Fruit fly (Drosophila melanogaster) ovary, adult (tissue): ENCODE data around the gene CG31205.

Experiments
- CG17801 ChIP-seq: fragments of 200-800 bp; optimal IDR thresholded peaks from 2 replicates; lab custom pipeline; 2019; ENCODE audit warnings: missing biosample characterization, mild to moderate bottlenecking, missing genetic modification characterization, moderate library complexity; ENCODE audit not compliant: partially characterized antibody

Gene CG31205

dm6 chr3R:20731331-20731730, at the start of gene CG31205:
TSS of gene CG31205 (plus strand) at chr3R:20731631.
- TF ChIP-seq CG17801 (GFP tag; lab: Kevin White, UChicago) = no peak

dm6 chr3R:20714360-20714759, 17.1 kb upstream of the CG31205 start, which contains the start of gene Oamb:
TSS of gene Oamb (minus strand) at chr3R:20714577.
- TF ChIP-seq CG17801 (GFP tag; lab: Kevin White, UChicago) = no peak

- no peak for TF ChIP-seq CG17801 (GFP tag; lab: Kevin White, UChicago)
These were observed 12.1 kb upstream of the CG31205 start for dm6 chr3R:20719286-20719685.

- no peak for TF ChIP-seq CG17801 (GFP tag; lab: Kevin White, UChicago)
These were observed 7.9 kb upstream of the CG31205 start for dm6 chr3R:20723491-20723890.

dm6 chr3R:20735405-20735804, 4.0 kb downstream of the CG31205 start, which contains the start of gene Cdk2:
TSS of gene Cdk2 (plus strand) at chr3R:20735623.
- TF ChIP-seq CG17801 (GFP tag; lab: Kevin White, UChicago) = no peak

dm6 chr3R:20739000-20739399, 7.6 kb downstream of the CG31205 start, which contains the start of gene CG17267:
TSS of gene CG17267 (minus strand) at chr3R:20739100.
- TF ChIP-seq CG17801 (GFP tag; lab: Kevin White, UChicago) = no peak

dm6 chr3R:20739971-20740370, 8.5 kb downstream of the CG31205 start, which contains the start of gene CG42322:
TSS of gene CG42322 (plus strand) at chr3R:20740108.
- TF ChIP-seq CG17801 (GFP tag; lab: Kevin White, UChicago) = no peak

- no peak for TF ChIP-seq CG17801 (GFP tag; lab: Kevin White, UChicago)
These were observed 12.3 kb downstream of the CG31205 start, which contains the start of gene CG31199 for dm6 chr3R:20743769-20744168. TSS of gene CG31199 (minus strand) at chr3R:20743869.

dm6 chr3R:20745238-20745637, 13.8 kb downstream of the CG31205 start, which contains the start of gene CG31200:
TSS of gene CG31200 (minus strand) at chr3R:20745338.
- no peak for TF ChIP-seq CG17801 (GFP tag; lab: Kevin White, UChicago)

dm6 chr3R:20748974-20749373, 17.5 kb downstream of the CG31205 start, which contains the start of gene Prosalpha4T1:
TSS of gene Prosalpha4T1 (minus strand) at chr3R:20749074.
- TF ChIP-seq CG17801 (GFP tag; lab: Kevin White, UChicago) = no peak

dm6 chr3R:20749536-20749935, 18.1 kb downstream of the CG31205 start:
- TF ChIP-seq CG17801 (GFP tag; lab: Kevin White, UChicago) = no peak

dm6 chr3R:20754991-20755390, 23.6 kb downstream of the CG31205 start:
- no peak for TF ChIP-seq CG17801 (GFP tag; lab: Kevin White, UChicago)

- TF ChIP-seq CG17801 (GFP tag; lab: Kevin White, UChicago) = no peak
These were observed 25.0 kb downstream of the CG31205 start, which contains the start of gene Syp for dm6 chr3R:20756429-20756828. TSS of gene Syp (plus strand) at chr3R:20756729.

dm6 chr3R:20762175-20762795, 30.9 kb downstream of the CG31205 start, which contains the start of gene CG31195:
TSS of gene CG31195 (minus strand) at chr3R:20762369.
- TF ChIP-seq CG17801 (GFP tag; lab: Kevin White, UChicago) = no peak

dm6 chr3R:20764058-20764457, 32.6 kb downstream of the CG31205 start:
- no peak for TF ChIP-seq CG17801 (GFP tag; lab: Kevin White, UChicago)
